Worm (Caenorhabditis elegans) whole organism, mixed stage, embryonic: Measurements from ENCODE around the gene eif-2Balpha.

Source experiments
- lin-13 ChIP-seq: fragments of 150-350 bp; optimal IDR thresholded peaks from 2 replicates; lab custom pipeline; 2014; ENCODE audit warnings: missing biosample characterization, missing genetic modification characterization
- snpc-4 ChIP-seq: fragments of 150-350 bp; optimal IDR thresholded peaks from 2 replicates; lab custom pipeline; 2014; ENCODE audit warnings: missing biosample characterization, missing genetic modification characterization

ce11 chrIII:9559381-9559881 is 16.5 kb downstream of the eif-2Balpha start, which contains the start of gene C48B4.7:
- TF ChIP-seq lin-13 (tag; lab: Kevin White, UChicago) (no peak), snpc-4 (no peak)
